Fruit fly (Drosophila melanogaster) whole organism, embryonic: ENCODE data around the gene CG17593.
A peak's percentile ranks its signal among the peaks of the same experiment; 100 is the strongest.

Experiments
- BEAF-32 ChIP-seq: fragments of 200-800 bp; sonication (Bioruptor generic); optimal IDR thresholded peaks from 3 replicates; lab custom pipeline; 2017; ENCODE audit warnings: missing biosample characterization, missing genetic modification characterization, mild to moderate bottlenecking, moderate library complexity, missing genetic modification reagents
- Bgb ChIP-seq: fragments of 200-800 bp; sonication (Bioruptor generic); IDR thresholded peaks from 2 replicates; pipeline ENCODE4 v1.3.6; 2022; ENCODE audit warnings: missing biosample characterization, missing genetic modification characterization; ENCODE audit not compliant: partially characterized antibody
- CG10147 ChIP-seq: fragments of 200-800 bp; sonication (Bioruptor generic); optimal IDR thresholded peaks from 2 replicates; lab custom pipeline; 2019; ENCODE audit warnings: missing biosample characterization, mild to moderate bottlenecking, missing genetic modification characterization, moderate library complexity
- CG12155 ChIP-seq: fragments of 200-800 bp; sonication (Bioruptor generic); optimal IDR thresholded peaks from 3 replicates; lab custom pipeline; 2016; ENCODE audit warnings: missing biosample characterization, missing genetic modification characterization
- CG14014 ChIP-seq: fragments of 200-800 bp; sonication (Bioruptor generic); IDR thresholded peaks from 2 replicates; pipeline ENCODE4 v1.3.6; 2022; ENCODE audit warnings: missing biosample characterization, missing genetic modification characterization
- CG17829 ChIP-seq: fragments of 200-800 bp; optimal IDR thresholded peaks from 2 replicates; lab custom pipeline; 2019; ENCODE audit warnings: missing biosample characterization, mild to moderate bottlenecking, missing genetic modification characterization, moderate library complexity
- CG18599 ChIP-seq: fragments of 200-800 bp; sonication (Bioruptor generic); optimal IDR thresholded peaks from 3 replicates; lab custom pipeline; 2017; ENCODE audit warnings: missing biosample characterization, missing genetic modification characterization, mild to moderate bottlenecking, moderate library complexity, missing genetic modification reagents
- CG18619 ChIP-seq: fragments of 200-800 bp; sonication (Bioruptor generic); optimal IDR thresholded peaks from 3 replicates; lab custom pipeline; 2017; ENCODE audit warnings: missing biosample characterization, mild to moderate bottlenecking, missing genetic modification characterization
- CG2712 ChIP-seq: fragments of 200-800 bp; optimal IDR thresholded peaks from 3 replicates; lab custom pipeline; 2019; ENCODE audit warnings: missing biosample characterization, mild to moderate bottlenecking, missing genetic modification characterization, moderate library complexity
- CG34422 ChIP-seq: fragments of 200-800 bp; sonication (Bioruptor generic); IDR thresholded peaks from 3 replicates; pipeline ENCODE4 v1.3.6; 2022; ENCODE audit warnings: missing biosample characterization, missing genetic modification characterization
- CG4424 ChIP-seq: fragments of 200-800 bp; sonication (Bioruptor generic); optimal IDR thresholded peaks from 3 replicates; lab custom pipeline; 2016; ENCODE audit warnings: missing biosample characterization, missing genetic modification characterization
- CG4854 ChIP-seq: fragments of 200-800 bp; sonication (Bioruptor generic); optimal IDR thresholded peaks from 2 replicates; lab custom pipeline; 2016; ENCODE audit warnings: missing biosample characterization, missing genetic modification characterization, inconsistent platforms
- CG6683 ChIP-seq: fragments of 200-800 bp; sonication (Bioruptor generic); optimal IDR thresholded peaks from 2 replicates; lab custom pipeline; 2017; ENCODE audit warnings: missing biosample characterization, mild to moderate bottlenecking, missing genetic modification characterization, missing genetic modification reagents
- CG7556 ChIP-seq: fragments of 200-800 bp; sonication (Bioruptor generic); optimal IDR thresholded peaks from 2 replicates; lab custom pipeline; 2017; ENCODE audit warnings: missing biosample characterization, mild to moderate bottlenecking, missing genetic modification characterization
- CG8290 ChIP-seq, 3 experiments: fragments of 200-800 bp; sonication (Bioruptor generic); optimal IDR thresholded peaks; 2 replicates each; lab custom pipeline; 2016 to 2019; ENCODE audit warnings: missing biosample characterization in 3 of 3, missing genetic modification characterization in 3 of 3, mild to moderate bottlenecking in 2 of 3, moderate library complexity in 1 of 3
- CG8478 ChIP-seq: fragments of >200 bp; optimal IDR thresholded peaks from 2 replicates; lab custom pipeline; 2018
- CG8944 ChIP-seq: fragments of 200-800 bp; sonication (Bioruptor generic); optimal IDR thresholded peaks from 3 replicates; lab custom pipeline; 2016; ENCODE audit warnings: missing biosample characterization, missing genetic modification characterization
- CG9817 ChIP-seq: fragments of 200-800 bp; sonication (Bioruptor generic); optimal IDR thresholded peaks from 2 replicates; lab custom pipeline; 2018; ENCODE audit warnings: missing biosample characterization, mild to moderate bottlenecking, missing genetic modification characterization, moderate library complexity
- CHES-1-like ChIP-seq: fragments of 200-800 bp; sonication (Bioruptor generic); optimal IDR thresholded peaks from 2 replicates; lab custom pipeline; 2016; ENCODE audit warnings: missing biosample characterization, missing genetic modification characterization
- D19B ChIP-seq: fragments of 200-800 bp; sonication (Bioruptor generic); optimal IDR thresholded peaks from 2 replicates; lab custom pipeline; 2017; ENCODE audit warnings: missing biosample characterization, mild to moderate bottlenecking, missing genetic modification characterization
- Dek ChIP-seq: fragments of 200-800 bp; sonication (Bioruptor generic); optimal IDR thresholded peaks from 3 replicates; lab custom pipeline; 2019; ENCODE audit warnings: missing biosample characterization, mild to moderate bottlenecking, missing genetic modification characterization, moderate library complexity
- HLH54F ChIP-seq: fragments of 200-800 bp; sonication (Bioruptor generic); optimal IDR thresholded peaks from 3 replicates; lab custom pipeline; 2016; ENCODE audit warnings: missing biosample characterization, missing genetic modification characterization
- Hmx ChIP-seq: fragments of 200-800 bp; sonication (Bioruptor generic); optimal IDR thresholded peaks from 2 replicates; lab custom pipeline; 2016; ENCODE audit warnings: missing biosample characterization, missing genetic modification characterization
- Hr39 ChIP-seq: fragments of >200 bp; optimal IDR thresholded peaks from 2 replicates; lab custom pipeline; 2017
- Hr78 ChIP-seq, 2 experiments: fragments of 200-800 bp in 1 of 2; fragments of >200 bp in 1 of 2; sonication (Bioruptor generic) in 1 of 2; optimal IDR thresholded peaks; 2 replicates each; lab custom pipeline; 2017 to 2019; ENCODE audit warnings: missing biosample characterization in 2 of 2, missing genetic modification characterization in 2 of 2, mild to moderate bottlenecking in 1 of 2, moderate library complexity in 1 of 2
- Lim3 ChIP-seq: fragments of 200-800 bp; sonication (Bioruptor generic); IDR thresholded peaks from 2 replicates; pipeline ENCODE4 v1.3.6; 2022; ENCODE audit warnings: missing biosample characterization, missing genetic modification characterization
- Med ChIP-seq: fragments of 200-800 bp; sonication (Bioruptor generic); peaks from one replicate; lab custom pipeline; 2016; ENCODE audit warnings: missing biosample characterization, missing genetic modification characterization, mild to moderate bottlenecking, inconsistent platforms, moderate library complexity
- Optix ChIP-seq: fragments of 200-800 bp; sonication (Bioruptor generic); IDR thresholded peaks from 3 replicates; pipeline ENCODE4 v1.3.6; 2022; ENCODE audit warnings: missing biosample characterization, missing genetic modification characterization
- Ptx1 ChIP-seq: fragments of 200-800 bp; sonication (Bioruptor generic); IDR thresholded peaks from 2 replicates; pipeline ENCODE4 v1.3.6; 2022; ENCODE audit warnings: missing biosample characterization, missing genetic modification characterization
- YL-1 ChIP-seq: fragments of 200-800 bp; sonication (Bioruptor generic); optimal IDR thresholded peaks from 3 replicates; lab custom pipeline; 2017; ENCODE audit warnings: missing biosample characterization, mild to moderate bottlenecking, missing genetic modification characterization
- ase ChIP-seq: fragments of 200-800 bp; sonication (Bioruptor generic); IDR thresholded peaks from 3 replicates; pipeline ENCODE4 v1.3.6; 2022; ENCODE audit warnings: missing biosample characterization, missing genetic modification characterization
- cad ChIP-seq: fragments of >200 bp; optimal IDR thresholded peaks from 2 replicates; lab custom pipeline; 2017; ENCODE audit warnings: missing biosample characterization, missing genetic modification characterization
- chm ChIP-seq: fragments of 200-800 bp; sonication (Bioruptor generic); IDR thresholded peaks from 2 replicates; pipeline ENCODE4 v1.3.6; 2022; ENCODE audit warnings: missing biosample characterization, missing genetic modification characterization
- chn ChIP-seq: fragments of 200-800 bp; sonication (Bioruptor generic); optimal IDR thresholded peaks from 2 replicates; lab custom pipeline; 2016; ENCODE audit warnings: missing biosample characterization, missing genetic modification characterization
- crol ChIP-seq: fragments of 200-800 bp; sonication (Bioruptor generic); IDR thresholded peaks from 2 replicates; pipeline ENCODE4 v1.3.6; 2022; ENCODE audit warnings: missing biosample characterization, missing genetic modification characterization
- dan ChIP-seq: fragments of 200-800 bp; sonication (Bioruptor generic); IDR thresholded peaks from 2 replicates; pipeline ENCODE4 v1.3.6; 2022; ENCODE audit warnings: missing biosample characterization, missing genetic modification characterization
- dpn ChIP-seq, 2 experiments: fragments of 200-800 bp; sonication (Bioruptor generic); optimal IDR thresholded peaks; 3 replicates each; lab custom pipeline; 2016; ENCODE audit warnings: missing biosample characterization in 2 of 2, missing genetic modification characterization in 2 of 2
- emc ChIP-seq: fragments of 200-800 bp; sonication (Bioruptor generic); optimal IDR thresholded peaks from 2 replicates; lab custom pipeline; 2016; ENCODE audit warnings: missing biosample characterization, missing genetic modification characterization
- fd96Cb ChIP-seq: fragments of 200-800 bp; sonication (Bioruptor generic); optimal IDR thresholded peaks from 2 replicates; lab custom pipeline; 2018; ENCODE audit warnings: missing biosample characterization, mild to moderate bottlenecking, missing genetic modification characterization, moderate library complexity
- lola ChIP-seq, 3 experiments: fragments of >200 bp in 2 of 3; fragments of 200-800 bp in 1 of 3; sonication (Bioruptor generic) in 1 of 3; optimal IDR thresholded peaks; 2 replicates each; lab custom pipeline; 2017 to 2019; ENCODE audit warnings: missing biosample characterization in 3 of 3, missing genetic modification characterization in 3 of 3, mild to moderate bottlenecking in 1 of 3, moderate library complexity in 1 of 3
- nmo ChIP-seq: fragments of 200-800 bp; sonication (Bioruptor generic); optimal IDR thresholded peaks from 2 replicates; lab custom pipeline; 2018; ENCODE audit warnings: missing biosample characterization, mild to moderate bottlenecking, missing genetic modification characterization, moderate library complexity
- pan ChIP-seq, 4 experiments: fragments of >200 bp in 3 of 4; fragments of 200-800 bp in 1 of 4; sonication (Bioruptor generic) in 1 of 4; optimal IDR thresholded peaks in 3 of 4; IDR thresholded peaks in 1 of 4; 2 replicates each; pipeline versions ENCODE4 v1.3.6 to Lab custom; 2017 to 2022; ENCODE audit warnings: missing biosample characterization in 2 of 4, missing genetic modification characterization in 2 of 4, mixed read lengths in 1 of 4
- phol ChIP-seq: fragments of 200-800 bp; sonication (Bioruptor generic); optimal IDR thresholded peaks from 3 replicates; lab custom pipeline; 2018; ENCODE audit warnings: missing biosample characterization, mild to moderate bottlenecking, missing genetic modification characterization, moderate library complexity
- pnt ChIP-seq: fragments of 200-800 bp; sonication (Bioruptor generic); optimal IDR thresholded peaks from 3 replicates; lab custom pipeline; 2016; ENCODE audit warnings: missing biosample characterization, missing genetic modification characterization
- sd ChIP-seq: fragments of 200-800 bp; sonication (Bioruptor generic); optimal IDR thresholded peaks from 3 replicates; lab custom pipeline; 2018; ENCODE audit warnings: missing biosample characterization, mild to moderate bottlenecking, missing genetic modification characterization, moderate library complexity
- shn ChIP-seq: fragments of 200-800 bp; sonication (Bioruptor generic); optimal IDR thresholded peaks from 3 replicates; lab custom pipeline; 2016; ENCODE audit warnings: missing biosample characterization, missing genetic modification characterization
- slou ChIP-seq: fragments of 200-800 bp; sonication (Bioruptor generic); optimal IDR thresholded peaks from 3 replicates; lab custom pipeline; 2016; ENCODE audit warnings: missing biosample characterization, missing genetic modification characterization
- tio ChIP-seq: fragments of 200-800 bp; sonication (Bioruptor generic); optimal IDR thresholded peaks from 2 replicates; lab custom pipeline; 2017; ENCODE audit warnings: missing biosample characterization, missing genetic modification characterization, inconsistent platforms

The CG17593 gene

dm6 chr2L:3477057-3477755, 37.5 kb upstream of the CG17593 start (continued):
- TF ChIP-seq slou (GFP tag; lab: Kevin White, UChicago) (peak; percentile 36), Dek (peak; percentile 14), CG8478 (no peak), CG17829 (tag; lab: Kevin White, UChicago) (peak; percentile 31), sd (tag; lab: Kevin White, UChicago) (peak; percentile 38), CG8290 (GFP tag; optimal IDR thresholded peaks at IDR 0.05; lab: Kevin White, UChicago) (no peak), CG8290 (tag; optimal IDR thresholded peaks at IDR 0.05; lab: Kevin White, UChicago) (peak in 1 of 2 experiments; percentile 68), CG4854 (GFP tag; lab: Kevin White, UChicago) (peak; percentile 29), shn (GFP tag; lab: Kevin White, UChicago) (peak; percentile 60), BEAF-32 (GFP tag; lab: Kevin White, UChicago) (peak; percentile 8), Hr39 (no peak), YL-1 (GFP tag; lab: Kevin White, UChicago) (no peak), CG10147 (GFP tag; lab: Kevin White, UChicago) (peak; percentile 32), chn (peak; percentile 36), Hmx (GFP tag; lab: Kevin White, UChicago) (peak; percentile 23), Med (GFP tag; lab: Kevin White, UChicago) (peak; percentile 72), CG2712 (tag; lab: Kevin White, UChicago) (peak; percentile 46), CG9817 (peak; percentile 39), CG18619 (peak; percentile 68), chm (GFP tag; lab: Robert Waterston, UW) (no peak), Lim3 (no peak), emc (no peak), CG4424 (GFP tag; lab: Kevin White, UChicago) (peak; percentile 33), CG6683 (GFP tag; lab: Kevin White, UChicago) (no peak), pnt (peak; percentile 5), nmo (GFP tag; lab: Kevin White, UChicago) (peak; percentile 46), CG14014 (GFP tag; lab: Robert Waterston, UW) (peak; percentile 48; the same call in 1 of the 2 replicates), pan (optimal IDR thresholded peaks at IDR 0.05; lab: Kevin White, UChicago) (peak in 1 of 2 experiments; percentile 11), pan (GFP tag; optimal IDR thresholded peaks at IDR 0.05 in 1 of 2, IDR thresholded peaks at IDR 0.05 in 1 of 2) (no peak), CHES-1-like (GFP tag; lab: Kevin White, UChicago) (peak; percentile 45), lola (GFP tag; optimal IDR thresholded peaks at IDR 0.05; lab: Kevin White, UChicago) (peak in 1 of 3 experiments; percentile 1), Bgb (GFP tag; lab: Robert Waterston, UW) (peak; percentile 20; the same call in 1 of the 2 replicates), ase (GFP tag; lab: Robert Waterston, UW) (0 out of 3 replicates have a peak, but pooled peaks have one; percentile 22), Ptx1 (GFP tag; lab: Robert Waterston, UW) (peak; percentile 45), CG7556 (GFP tag; lab: Kevin White, UChicago) (peak; percentile 60), crol (peak; percentile 7; the same call in 1 of the 2 replicates), CG34422 (GFP tag; lab: Robert Waterston, UW) (0 out of 3 replicates have a peak, but pooled peaks have one; percentile 2), tio (GFP tag; lab: Kevin White, UChicago) (peak; percentile 57), CG12155 (GFP tag; lab: Kevin White, UChicago) (peak; percentile 39), dan (GFP tag; lab: Robert Waterston, UW) (no peak), dpn (GFP tag; optimal IDR thresholded peaks at IDR 0.05; lab: Kevin White, UChicago) (peak; percentile 50 to 64), Hr78 (GFP tag; optimal IDR thresholded peaks at IDR 0.05; lab: Kevin White, UChicago) (no peak), Optix (GFP tag; lab: Robert Waterston, UW) (no peak), phol (tag; lab: Kevin White, UChicago) (peak; percentile 21), D19B (peak; percentile 96), HLH54F (GFP tag; lab: Kevin White, UChicago) (peak; percentile 51), CG18599 (GFP tag; lab: Kevin White, UChicago) (peak; percentile 15), CG8944 (GFP tag; lab: Kevin White, UChicago) (peak; percentile 19), fd96Cb (peak; percentile 19), cad (GFP tag; lab: Kevin White, UChicago) (no peak)
